Worm (Caenorhabditis elegans) whole organism, early embryonic: ENCODE measurements around the gene T01D3.6.

Source experiments
- flt-1 ChIP-seq: fragments of 200-800 bp; sonication (Bioruptor generic); IDR thresholded peaks from 2 replicates; pipeline ENCODE4 v1.3.6; 2022; ENCODE audit warnings: missing genetic modification characterization, missing compliant biosample characterization
- tbx-37 ChIP-seq: fragments of 200-800 bp; sonication (Bioruptor generic); conservative IDR thresholded peaks from 2 replicates; pipeline ENCODE4 v1.3.6; 2022; ENCODE audit warnings: missing genetic modification reagents, missing genetic modification characterization, missing compliant biosample characterization

ce11 chrV:13768941-13769436, 52.4 kb downstream of the T01D3.6 start, which contains the start of gene nas-24:
- TF ChIP-seq flt-1 (GFP tag; lab: Robert Waterston, UW) (no peak), tbx-37 (GFP tag; lab: Robert Waterston, UW) (no peak)
